Worm (Caenorhabditis elegans): ENCODE results near the gene F58H1.5.

F58H1.5 gene

ce11 chrV:12001747-12002456 lies 43.7 kb downstream of the F58H1.5 start, which contains the start of gene gcy-33 (continued):
- TF ChIP-seq zip-5 (tag; optimal IDR thresholded peaks at IDR 0.05) (peak; percentile 77), hlh-8 (tag; optimal IDR thresholded peaks at IDR 0.05) (peak; percentile 75), ceh-34 (tag; optimal IDR thresholded peaks at IDR 0.05) (peak; percentile 95), fkh-10 (GFP tag; optimal IDR thresholded peaks at IDR 0.05) (peak; percentile 48), ceh-30 (tag; optimal IDR thresholded peaks at IDR 0.05) (peak; percentile 27), pag-3 (tag; optimal IDR thresholded peaks at IDR 0.05; ENCODE audit: borderline replicate concordance) (peak; percentile 73), fax-1 (tag; optimal IDR thresholded peaks at IDR 0.05) (peak; percentile 88), gmeb-2 (tag; optimal IDR thresholded peaks at IDR 0.05) (peak; percentile 97), hlh-13 (GFP tag; optimal IDR thresholded peaks at IDR 0.05) (peak; percentile 80), madf-2 (tag; optimal IDR thresholded peaks at IDR 0.05) (peak; percentile 94), K02D7.2 (tag; optimal IDR thresholded peaks at IDR 0.05) (peak; percentile 88), ceh-14 (tag; optimal IDR thresholded peaks at IDR 0.05) (peak; percentile 96), hlh-15 (tag; optimal IDR thresholded peaks at IDR 0.05) (peak; percentile 95), C38D4.7 (GFP tag; optimal IDR thresholded peaks at IDR 0.05) (peak; percentile 91), C08G9.2 (tag; optimal IDR thresholded peaks at IDR 0.05) (peak; percentile 85), elt-4 (tag; optimal IDR thresholded peaks at IDR 0.05) (peak; percentile 90), F13H6.1 (tag; optimal IDR thresholded peaks at IDR 0.05) (peak; percentile 89), pax-1 (tag; optimal IDR thresholded peaks at IDR 0.05) (no peak), npax-4 (tag; optimal IDR thresholded peaks at IDR 0.05) (peak; percentile 92), ceh-2 (tag; optimal IDR thresholded peaks at IDR 0.05) (peak; percentile 94), pqm-1 (tag; optimal IDR thresholded peaks at IDR 0.05) (peak; percentile 93), dmd-4 (tag; optimal IDR thresholded peaks at IDR 0.05; ENCODE audit: borderline replicate concordance) (peak; percentile 86), ceh-18 (tag; optimal IDR thresholded peaks at IDR 0.05) (peak; percentile 93), mec-3 (tag; optimal IDR thresholded peaks at IDR 0.05; ENCODE audit: borderline replicate concordance) (peak; percentile 54), hlh-30 (tag; optimal IDR thresholded peaks at IDR 0.05; ENCODE audit: insufficient read depth) (peak; percentile 86), lim-6 (tag; optimal IDR thresholded peaks at IDR 0.05) (peak; percentile 68), unc-42 (tag; optimal IDR thresholded peaks at IDR 0.05) (peak; percentile 88)

ce11 chrV:12002866-12003485 lies 44.8 kb downstream of the F58H1.5 start, which contains the start of gene cpr-9:
Gene cpr-9, plus strand, starts transcription at chrV:12003053.
- TF ChIP-seq pha-4 (tag; optimal IDR thresholded peaks at IDR 0.05) (no peak), elt-2 (tag; optimal IDR thresholded peaks at IDR 0.05) (peak; percentile 51)

ce11 chrV:12004501-12004940 lies 46.3 kb downstream of the F58H1.5 start:
- TF ChIP-seq ceh-6 (GFP tag; optimal IDR thresholded peaks at IDR 0.05) (no peak), K09A11.1 (tag; optimal IDR thresholded peaks at IDR 0.05; ENCODE audit: insufficient read depth) (no peak), ahr-1 (tag; optimal IDR thresholded peaks at IDR 0.05) (no peak), pat-9 (tag; optimal IDR thresholded peaks at IDR 0.05) (no peak), pqm-1 (tag; optimal IDR thresholded peaks at IDR 0.05) (no peak), pax-1 (tag; optimal IDR thresholded peaks at IDR 0.05) (no peak), pros-1 (tag; optimal IDR thresholded peaks at IDR 0.05) (no peak), pha-2 (tag; optimal IDR thresholded peaks at IDR 0.05) (no peak), hlh-6 (tag; optimal IDR thresholded peaks at IDR 0.05) (no peak), elt-2 (tag; optimal IDR thresholded peaks at IDR 0.05) (no peak), che-1 (tag; optimal IDR thresholded peaks at IDR 0.05) (no peak), dve-1 (tag; optimal IDR thresholded peaks at IDR 0.05) (no peak), ceh-9 (tag; optimal IDR thresholded peaks at IDR 0.05) (no peak), ceh-22 (tag; optimal IDR thresholded peaks at IDR 0.05) (no peak), unc-86 (tag; optimal IDR thresholded peaks at IDR 0.05) (no peak), nhr-11 (tag; optimal IDR thresholded peaks at IDR 0.05) (no peak), mec-3 (tag; optimal IDR thresholded peaks at IDR 0.05; ENCODE audit: borderline replicate concordance) (no peak), ceh-24 (tag; optimal IDR thresholded peaks at IDR 0.05) (no peak)

Data from whole organism, late embryonic.